Worm (Caenorhabditis elegans) whole organism, mixed stage, embryonic: ENCODE measurements around the gene srx-60.

ENCODE experiments used
- bed-3 ChIP-seq: fragments of 200-800 bp; sonication (Bioruptor generic); optimal IDR thresholded peaks from 3 replicates; lab custom pipeline; 2018; ENCODE audit warnings: mild to moderate bottlenecking, missing genetic modification characterization, moderate library complexity, missing compliant biosample characterization
- ceh-39 ChIP-seq: fragments of 150-350 bp; optimal IDR thresholded peaks from 2 replicates; lab custom pipeline; 2014; ENCODE audit warnings: missing biosample characterization, missing genetic modification characterization
- ceh-83 ChIP-seq: fragments of 200-800 bp; sonication (Bioruptor generic); optimal IDR thresholded peaks from 2 replicates; lab custom pipeline; 2018; ENCODE audit warnings: mild to moderate bottlenecking, missing genetic modification characterization, missing compliant biosample characterization
- ces-1 ChIP-seq: fragments of 150-350 bp; optimal IDR thresholded peaks from 2 replicates; lab custom pipeline; 2014; ENCODE audit warnings: missing biosample characterization, missing genetic modification reagents, missing genetic modification characterization
- elt-3 ChIP-seq: fragments of 150-350 bp; optimal IDR thresholded peaks from 2 replicates; lab custom pipeline; 2014; ENCODE audit warnings: missing biosample characterization, missing genetic modification characterization
- lin-13 ChIP-seq: fragments of 150-350 bp; optimal IDR thresholded peaks from 2 replicates; lab custom pipeline; 2014; ENCODE audit warnings: missing biosample characterization, missing genetic modification characterization
- nhr-12 ChIP-seq: fragments of 150-350 bp; optimal IDR thresholded peaks from 2 replicates; lab custom pipeline; 2014; ENCODE audit warnings: missing biosample characterization, missing genetic modification characterization
- nhr-237 ChIP-seq: fragments of 150-350 bp; optimal IDR thresholded peaks from 2 replicates; lab custom pipeline; 2014; ENCODE audit warnings: missing biosample characterization, missing genetic modification characterization
- nhr-76 ChIP-seq: sonication (generic microtip); optimal IDR thresholded peaks from 2 replicates; lab custom pipeline; 2017; ENCODE audit warnings: missing biosample characterization, missing genetic modification characterization
- sem-2 ChIP-seq: fragments of 200-800 bp; sonication (Bioruptor generic); optimal IDR thresholded peaks from 2 replicates; lab custom pipeline; 2018; ENCODE audit warnings: mild to moderate bottlenecking, missing genetic modification characterization, missing compliant biosample characterization
- snpc-4 ChIP-seq: fragments of 150-350 bp; optimal IDR thresholded peaks from 2 replicates; lab custom pipeline; 2014; ENCODE audit warnings: missing biosample characterization, missing genetic modification characterization
- tbx-8 ChIP-seq: fragments of 200-800 bp; sonication (Bioruptor generic); optimal IDR thresholded peaks from 2 replicates; lab custom pipeline; 2018; ENCODE audit warnings: mild to moderate bottlenecking, missing genetic modification characterization, moderate library complexity, missing compliant biosample characterization
- unc-62 ChIP-seq: fragments of 150-350 bp; optimal IDR thresholded peaks from 2 replicates; lab custom pipeline; 2014; ENCODE audit warnings: missing biosample characterization, missing genetic modification reagents, missing genetic modification characterization
- ztf-11 ChIP-seq: fragments of 150-350 bp; optimal IDR thresholded peaks from 2 replicates; lab custom pipeline; 2014; ENCODE audit warnings: missing biosample characterization, missing genetic modification characterization

- TF ChIP-seq snpc-4 (tag; lab: Kevin White, UChicago) (no peak), ceh-83 (GFP tag; lab: Kevin White, UChicago) (no peak), nhr-12 (tag; lab: Kevin White, UChicago) (no peak), nhr-76 (tag; lab: Kevin White, UChicago) (no peak), ztf-11 (tag; lab: Kevin White, UChicago) (no peak), sem-2 (no peak), lin-13 (tag; lab: Kevin White, UChicago) (no peak), unc-62 (GFP tag; lab: Kevin White, UChicago) (no peak), ces-1 (GFP tag; lab: Kevin White, UChicago) (no peak), nhr-237 (no peak), tbx-8 (no peak), bed-3 (GFP tag; lab: Kevin White, UChicago) (no peak), elt-3 (tag; lab: Kevin White, UChicago) (no peak), ceh-39 (tag; lab: Kevin White, UChicago) (no peak)
These were observed 23.6 kb downstream of the srx-60 start, which contains the start of gene F18E3.10 for ce11 chrV:7424336-7424735.
